Worm (Caenorhabditis elegans) whole organism, L2 larva: Measurements from ENCODE around the gene F58E6.4.

ENCODE experiments used
- C34F6.9 ChIP-seq: fragments of 150-350 bp; optimal IDR thresholded peaks from 2 replicates; lab custom pipeline; 2014; ENCODE audit warnings: missing biosample characterization, missing genetic modification characterization
- F13H6.1 ChIP-seq: sonication (generic microtip); optimal IDR thresholded peaks from 2 replicates; lab custom pipeline; 2016; ENCODE audit warnings: missing genetic modification characterization, missing compliant biosample characterization
- R02D3.7 ChIP-seq: fragments of 150-350 bp; optimal IDR thresholded peaks from 2 replicates; lab custom pipeline; 2014; ENCODE audit warnings: missing biosample characterization, missing genetic modification characterization
- ZK546.5 ChIP-seq: sonication (generic microtip); optimal IDR thresholded peaks from 2 replicates; lab custom pipeline; 2017; ENCODE audit warnings: missing biosample characterization, missing genetic modification characterization
- alr-1 ChIP-seq: fragments of 150-350 bp; optimal IDR thresholded peaks from 2 replicates; lab custom pipeline; 2014; ENCODE audit warnings: missing biosample characterization, missing genetic modification characterization
- blmp-1 ChIP-seq: sonication (generic microtip); optimal IDR thresholded peaks from 2 replicates; lab custom pipeline; 2017; ENCODE audit warnings: missing genetic modification characterization, mild to moderate bottlenecking, missing compliant biosample characterization, antibody characterized with exemption, moderate library complexity; ENCODE audit not compliant: insufficient read depth
- ceh-82 ChIP-seq: fragments of 150-350 bp; optimal IDR thresholded peaks from 2 replicates; lab custom pipeline; 2014; ENCODE audit warnings: missing biosample characterization, missing genetic modification characterization
- crh-2 ChIP-seq: sonication (generic microtip); optimal IDR thresholded peaks from 2 replicates; lab custom pipeline; 2017; ENCODE audit warnings: missing biosample characterization, missing genetic modification characterization
- dmd-4 ChIP-seq: sonication (generic microtip); optimal IDR thresholded peaks from 2 replicates; lab custom pipeline; 2017; ENCODE audit warnings: missing biosample characterization, missing genetic modification characterization
- egl-27 ChIP-seq: sonication (generic microtip); optimal IDR thresholded peaks from 3 replicates; lab custom pipeline; 2017; ENCODE audit warnings: missing biosample characterization, missing genetic modification reagents, missing genetic modification characterization
- elt-1 ChIP-seq: fragments of 150-350 bp; optimal IDR thresholded peaks from 2 replicates; lab custom pipeline; 2014; ENCODE audit warnings: missing biosample characterization, missing genetic modification characterization
- elt-3 ChIP-seq: sonication (generic microtip); optimal IDR thresholded peaks from 2 replicates; lab custom pipeline; 2017; ENCODE audit warnings: missing biosample characterization, missing genetic modification characterization
- fos-1 ChIP-seq: fragments of 150-350 bp; optimal IDR thresholded peaks from 2 replicates; lab custom pipeline; 2014; ENCODE audit warnings: missing biosample characterization, missing genetic modification characterization
- gmeb-1 ChIP-seq: fragments of 150-350 bp; optimal IDR thresholded peaks from 2 replicates; lab custom pipeline; 2014; ENCODE audit warnings: missing biosample characterization, missing genetic modification characterization
- lin-11 ChIP-seq: fragments of 150-350 bp; sonication (generic microtip); optimal IDR thresholded peaks from 2 replicates; lab custom pipeline; 2014; ENCODE audit warnings: missing biosample characterization, missing genetic modification characterization, inconsistent platforms, mixed read lengths
- lin-13 ChIP-seq: fragments of 150-350 bp; optimal IDR thresholded peaks from 2 replicates; lab custom pipeline; 2014; ENCODE audit warnings: missing biosample characterization, missing genetic modification reagents, missing genetic modification characterization
- lsy-2 ChIP-seq, 2 experiments: fragments of 150-350 bp in 1 of 2; sonication (generic microtip) in 1 of 2; optimal IDR thresholded peaks; 2 replicates each; lab custom pipeline; 2014 to 2017; ENCODE audit warnings: missing biosample characterization in 2 of 2, missing genetic modification characterization in 2 of 2
- mdl-1 ChIP-seq, 2 experiments: fragments of 150-350 bp in 1 of 2; sonication (generic microtip) in 1 of 2; optimal IDR thresholded peaks; 2 replicates each; lab custom pipeline; 2017; ENCODE audit warnings: missing biosample characterization in 2 of 2, missing genetic modification characterization in 2 of 2
- nhr-10 ChIP-seq: sonication (generic microtip); optimal IDR thresholded peaks from 2 replicates; lab custom pipeline; 2017; ENCODE audit warnings: missing biosample characterization, missing genetic modification characterization
- nhr-11 ChIP-seq: fragments of 150-350 bp; optimal IDR thresholded peaks from 2 replicates; lab custom pipeline; 2014; ENCODE audit warnings: missing biosample characterization, missing genetic modification characterization
- nhr-12 ChIP-seq: fragments of 150-350 bp; optimal IDR thresholded peaks from 2 replicates; lab custom pipeline; 2014; ENCODE audit warnings: missing biosample characterization, missing genetic modification characterization
- nhr-129 ChIP-seq: fragments of 150-350 bp; optimal IDR thresholded peaks from 2 replicates; lab custom pipeline; 2014; ENCODE audit warnings: missing biosample characterization, missing genetic modification characterization
- nhr-237 ChIP-seq: fragments of 150-350 bp; optimal IDR thresholded peaks from 2 replicates; lab custom pipeline; 2014; ENCODE audit warnings: missing biosample characterization, missing genetic modification characterization
- nhr-25 ChIP-seq: fragments of 150-350 bp; sonication (generic microtip); optimal IDR thresholded peaks from 3 replicates; lab custom pipeline; 2014; ENCODE audit warnings: missing biosample characterization, missing genetic modification characterization
- nhr-6 ChIP-seq: fragments of 150-350 bp; optimal IDR thresholded peaks from 2 replicates; lab custom pipeline; 2014; ENCODE audit warnings: missing biosample characterization, missing genetic modification characterization
- nhr-77 ChIP-seq: fragments of 150-350 bp; optimal IDR thresholded peaks from 2 replicates; lab custom pipeline; 2014; ENCODE audit warnings: missing biosample characterization, missing genetic modification characterization
- peb-1 ChIP-seq: fragments of 150-350 bp; optimal IDR thresholded peaks from 2 replicates; lab custom pipeline; 2014; ENCODE audit warnings: missing biosample characterization, missing genetic modification characterization
- sem-4 ChIP-seq: fragments of 150-350 bp; optimal IDR thresholded peaks from 2 replicates; lab custom pipeline; 2014; ENCODE audit warnings: missing biosample characterization, missing genetic modification reagents, missing genetic modification characterization
- skn-1 ChIP-seq: sonication (generic microtip); optimal IDR thresholded peaks from 2 replicates; lab custom pipeline; 2017; ENCODE audit warnings: missing biosample characterization, missing genetic modification characterization
- sma-3 ChIP-seq: sonication (generic microtip); optimal IDR thresholded peaks from 2 replicates; lab custom pipeline; 2016; ENCODE audit warnings: missing genetic modification reagents, missing genetic modification characterization, missing compliant biosample characterization
- sma-9 ChIP-seq, 2 experiments: fragments of 150-350 bp in 1 of 2; sonication (generic microtip) in 1 of 2; optimal IDR thresholded peaks; 2 replicates each; lab custom pipeline; 2014 to 2016; ENCODE audit warnings: missing genetic modification characterization in 2 of 2, mild to moderate bottlenecking in 1 of 2, missing biosample characterization in 1 of 2, missing compliant biosample characterization in 1 of 2, missing genetic modification reagents in 1 of 2, moderate library complexity in 1 of 2
- snpc-4 ChIP-seq: fragments of 150-350 bp; optimal IDR thresholded peaks from 2 replicates; lab custom pipeline; 2014; ENCODE audit warnings: missing biosample characterization, missing genetic modification characterization
- unc-62 ChIP-seq: fragments of 150-350 bp; optimal IDR thresholded peaks from 2 replicates; lab custom pipeline; 2014; ENCODE audit warnings: missing biosample characterization, missing genetic modification reagents, missing genetic modification characterization
- ztf-11 ChIP-seq: sonication (generic microtip); optimal IDR thresholded peaks from 2 replicates; lab custom pipeline; 2017; ENCODE audit warnings: missing biosample characterization, missing genetic modification characterization
- ztf-4 ChIP-seq: fragments of 150-350 bp; optimal IDR thresholded peaks from 2 replicates; lab custom pipeline; 2014; ENCODE audit warnings: missing biosample characterization, missing genetic modification characterization

F58E6.4 gene

DNA sequence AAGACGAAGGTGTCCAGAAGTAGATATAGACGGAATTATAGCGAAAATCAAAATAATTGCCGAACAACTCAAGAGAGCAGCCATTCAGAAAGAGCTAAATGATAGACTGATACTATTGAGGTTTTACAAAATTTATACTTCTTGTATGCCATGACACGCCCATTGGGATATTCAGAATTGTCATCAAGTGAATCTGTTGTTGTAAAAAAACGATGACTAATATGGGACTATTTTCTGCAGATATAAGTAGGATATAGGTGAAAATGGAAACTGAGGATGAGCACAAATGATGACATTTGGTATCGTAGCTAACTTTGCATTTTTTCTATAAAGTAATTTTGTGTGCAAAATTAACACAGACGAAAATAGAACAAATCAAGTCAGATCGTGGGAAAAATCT, 5.5 kb upstream of the F58E6.4 start, which contains the start of gene F58E6.8:
TSS of gene F58E6.8 (minus strand) at position 101 of the 400 bp plus-strand sequence.
- no peak for TF ChIP-seq nhr-6 (tag; lab: Kevin White, UChicago)
- no peak for TF ChIP-seq nhr-11 (tag; lab: Kevin White, UChicago)
- no peak for TF ChIP-seq lin-13 (GFP tag; lab: Kevin White, UChicago)
- TF ChIP-seq sma-9 (GFP tag; optimal IDR thresholded peaks at IDR 0.05; lab: Kevin White, UChicago): no peak
- TF ChIP-seq sma-9 (tag; optimal IDR thresholded peaks at IDR 0.05; lab: Kevin White, UChicago): no peak
- no peak for TF ChIP-seq ceh-82 (tag; lab: Kevin White, UChicago)
- TF ChIP-seq R02D3.7: no peak
- no peak for TF ChIP-seq sem-4 (tag; lab: Kevin White, UChicago)
- TF ChIP-seq nhr-237 (tag; lab: Kevin White, UChicago): no peak
- TF ChIP-seq nhr-25 (tag; lab: Kevin White, UChicago): no peak
- TF ChIP-seq elt-1 (tag; lab: Kevin White, UChicago): no peak
- no peak for TF ChIP-seq lsy-2 (tag; optimal IDR thresholded peaks at IDR 0.05; lab: Kevin White, UChicago)
- TF ChIP-seq nhr-77: no peak

DNA sequence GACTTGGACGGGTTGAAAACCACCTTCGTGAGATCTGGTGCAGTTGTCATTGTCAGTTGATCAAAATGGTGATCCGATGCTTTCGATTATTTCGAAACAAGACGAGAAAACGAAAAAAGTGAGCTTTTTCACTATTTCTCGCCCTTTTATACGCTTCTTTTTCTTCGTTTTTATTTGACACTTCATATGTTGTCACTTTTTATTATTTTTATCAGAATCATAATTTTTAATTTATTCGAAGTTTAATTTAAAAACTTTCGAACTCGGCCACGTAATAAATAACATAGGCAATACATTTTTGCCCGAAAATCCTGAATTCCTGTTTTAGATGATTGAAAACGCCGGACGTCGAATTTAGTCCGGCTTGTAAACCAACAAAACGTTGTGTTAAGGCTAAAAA, 4.3 kb upstream of the F58E6.4 start, which contains the start of gene F58E6.5:
TSS of gene F58E6.5 (minus strand) at position 101 of the 400 bp plus-strand sequence.
- TF ChIP-seq mdl-1 (tag; optimal IDR thresholded peaks at IDR 0.05; lab: Kevin White, UChicago): no peak
- TF ChIP-seq nhr-11 (tag; lab: Kevin White, UChicago): no peak
- TF ChIP-seq elt-3: no peak

DNA sequence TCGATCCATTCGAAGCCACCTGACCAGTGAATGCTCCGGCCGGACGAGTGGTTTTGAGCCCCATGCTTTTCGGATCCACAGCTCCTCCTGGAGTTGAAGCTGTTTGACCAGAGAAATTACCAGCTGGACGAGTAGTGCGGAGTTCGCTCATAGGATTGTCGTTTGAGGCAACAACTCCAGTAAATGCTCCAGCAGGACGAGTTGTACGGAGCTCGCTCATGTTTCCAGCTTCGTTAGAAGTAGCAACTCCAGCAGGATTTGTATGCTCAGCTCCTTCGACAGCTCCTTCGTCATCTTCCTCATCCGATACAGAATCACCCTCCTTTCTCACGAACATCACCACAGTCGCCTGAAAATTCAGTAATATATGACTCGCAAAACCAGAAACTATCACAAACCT, 3.3 kb upstream of the F58E6.4 start:
- TF ChIP-seq alr-1 (tag; lab: Kevin White, UChicago) (no peak), nhr-10 (tag; lab: Kevin White, UChicago) (no peak), ztf-11 (tag; lab: Kevin White, UChicago) (no peak), unc-62 (no peak), F13H6.1 (no peak), lin-11 (tag; lab: Kevin White, UChicago) (no peak), peb-1 (tag; lab: Kevin White, UChicago) (no peak), ZK546.5 (tag; lab: Kevin White, UChicago) (no peak)

DNA sequence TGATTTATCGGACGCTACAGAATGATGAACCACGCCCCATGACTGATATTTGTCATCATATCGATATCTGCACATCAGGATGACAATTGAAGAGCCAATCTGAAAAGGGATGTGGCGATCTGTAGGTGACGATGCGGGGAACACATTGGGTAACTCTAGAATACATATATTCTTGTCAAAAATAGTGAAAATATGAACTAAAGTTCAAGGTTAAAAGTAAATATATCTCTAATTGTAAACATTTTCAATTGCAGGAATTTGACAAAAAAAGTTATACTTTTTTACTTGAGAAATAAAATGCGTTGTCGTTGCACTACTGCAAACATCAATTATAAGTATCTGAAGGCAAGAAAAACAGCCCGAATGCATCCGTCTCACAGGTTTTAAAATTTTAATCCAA, 2.7 kb upstream of the F58E6.4 start, which contains the start of gene F58E6.6:
TSS of gene F58E6.6 (minus strand) at position 101 of the 400 bp plus-strand sequence.
- TF ChIP-seq egl-27 (tag; lab: Kevin White, UChicago) (no peak), sma-9 (GFP tag; optimal IDR thresholded peaks at IDR 0.05; lab: Kevin White, UChicago) (no peak), sma-9 (tag; optimal IDR thresholded peaks at IDR 0.05; lab: Kevin White, UChicago) (no peak), C34F6.9 (tag; lab: Kevin White, UChicago) (no peak), F13H6.1 (no peak), skn-1 (tag; lab: Kevin White, UChicago) (no peak), elt-1 (tag; lab: Kevin White, UChicago) (no peak)

DNA sequence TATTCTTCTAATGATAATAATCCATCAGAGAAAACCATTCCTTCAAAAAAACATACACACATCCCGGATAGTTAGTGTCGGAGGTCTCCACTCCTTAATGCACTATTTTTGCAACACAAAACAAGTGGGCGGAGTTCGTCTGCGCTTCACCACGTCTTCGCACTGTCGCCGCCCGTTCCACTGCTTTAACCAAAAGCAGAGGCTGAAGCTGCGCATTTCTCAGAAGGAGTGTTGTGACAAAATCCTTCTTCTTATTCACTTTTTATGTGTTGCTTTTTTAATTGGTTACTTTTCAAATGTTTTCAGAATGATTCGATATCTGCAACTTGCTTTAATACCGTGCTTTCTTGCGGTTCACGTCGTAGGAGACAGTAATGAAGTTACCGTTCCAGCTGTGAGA, 5.3 kb downstream of the F58E6.4 start, which contains the start of gene F58E6.13:
TSS of gene F58E6.13 (plus strand) at position 301 of the 400 bp plus-strand sequence.
- TF ChIP-seq nhr-77 (no peak), nhr-129 (tag; lab: Kevin White, UChicago) (no peak)

DNA sequence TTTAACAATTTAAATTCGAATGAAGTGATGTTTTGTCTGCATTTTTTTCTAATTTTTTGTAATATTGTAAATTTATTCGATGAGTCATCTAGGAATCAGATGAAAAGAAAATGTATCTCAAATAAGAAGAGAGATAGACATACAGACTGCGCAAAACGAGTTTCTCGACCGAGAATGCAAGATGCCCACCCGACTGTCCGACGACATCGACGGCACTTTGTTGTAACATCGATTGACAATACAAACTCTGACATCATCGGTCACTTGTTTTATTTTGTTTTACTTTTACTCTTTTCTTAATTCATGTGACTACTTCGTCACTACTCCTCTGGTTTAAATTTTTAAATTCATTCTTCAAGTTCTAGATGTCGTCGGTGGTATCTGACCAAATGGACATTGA, 9.3 kb downstream of the F58E6.4 start, which contains the start of gene sta-2:
TSS of gene sta-2 (plus strand) at position 349 of the 400 bp plus-strand sequence.
- TF ChIP-seq nhr-25 (tag; lab: Kevin White, UChicago): peak; percentile 81
- TF ChIP-seq fos-1 (tag; lab: Kevin White, UChicago): peak; percentile 83
- TF ChIP-seq mdl-1 (tag; optimal IDR thresholded peaks at IDR 0.05; lab: Kevin White, UChicago): no peak
- TF ChIP-seq nhr-6 (tag; lab: Kevin White, UChicago): peak; percentile 3
- no peak for TF ChIP-seq snpc-4 (tag; lab: Kevin White, UChicago)
- peak; percentile 39 for TF ChIP-seq nhr-129 (tag; lab: Kevin White, UChicago)
- peak; percentile 72 for TF ChIP-seq sma-3 (GFP tag; lab: Kevin White, UChicago)
- peak; percentile 22 for TF ChIP-seq crh-2 (tag; lab: Kevin White, UChicago)
- TF ChIP-seq nhr-237 (tag; lab: Kevin White, UChicago): no peak
- peak; percentile 80 for TF ChIP-seq blmp-1 (tag; lab: Kevin White, UChicago)
- peak; percentile 36 for TF ChIP-seq ztf-4 (tag; lab: Kevin White, UChicago)
- TF ChIP-seq sem-4 (tag; lab: Kevin White, UChicago): peak; percentile 6
- no peak for TF ChIP-seq lin-11 (tag; lab: Kevin White, UChicago)
- no peak for TF ChIP-seq R02D3.7
- no peak for TF ChIP-seq F13H6.1
- TF ChIP-seq gmeb-1 (tag; lab: Kevin White, UChicago): peak; percentile 42
- TF ChIP-seq ztf-11 (tag; lab: Kevin White, UChicago): no peak
- TF ChIP-seq dmd-4 (tag; lab: Kevin White, UChicago): no peak
- TF ChIP-seq sma-9 (GFP tag; optimal IDR thresholded peaks at IDR 0.05; lab: Kevin White, UChicago): peak; percentile 16
- no peak for TF ChIP-seq sma-9 (tag; optimal IDR thresholded peaks at IDR 0.05; lab: Kevin White, UChicago)
- no peak for TF ChIP-seq nhr-12 (tag; lab: Kevin White, UChicago)
